Fruit fly (Drosophila melanogaster) whole organism, embryonic: ENCODE results near the gene CG1971.
A peak's percentile ranks its signal among the peaks of the same experiment; 100 is the strongest.

Experiments used
- BEAF-32 ChIP-seq: fragments of 200-800 bp; sonication (Bioruptor generic); optimal IDR thresholded peaks from 3 replicates; lab custom pipeline; 2017; ENCODE audit warnings: missing biosample characterization, missing genetic modification characterization, mild to moderate bottlenecking, moderate library complexity, missing genetic modification reagents
- Bteb2 ChIP-seq: fragments of 200-800 bp; sonication (Bioruptor generic); optimal IDR thresholded peaks from 2 replicates; lab custom pipeline; 2016; ENCODE audit warnings: missing biosample characterization, missing genetic modification characterization
- CG10431 ChIP-seq: fragments of 200-800 bp; sonication (Bioruptor generic); optimal IDR thresholded peaks from 3 replicates; lab custom pipeline; 2018; ENCODE audit warnings: missing biosample characterization, mild to moderate bottlenecking, missing genetic modification characterization
- CG13123 ChIP-seq: fragments of 200-800 bp; sonication (Bioruptor generic); optimal IDR thresholded peaks from 2 replicates; lab custom pipeline; 2016; ENCODE audit warnings: missing biosample characterization, missing genetic modification characterization
- CG15073 ChIP-seq: fragments of 200-800 bp; sonication (Bioruptor generic); optimal IDR thresholded peaks from 2 replicates; lab custom pipeline; 2016; ENCODE audit warnings: missing biosample characterization, missing genetic modification characterization
- CG15269 ChIP-seq: fragments of 200-800 bp; sonication (Bioruptor generic); optimal IDR thresholded peaks from 2 replicates; lab custom pipeline; 2018; ENCODE audit warnings: missing biosample characterization, mild to moderate bottlenecking, missing genetic modification characterization, moderate library complexity
- CG15514 ChIP-seq: fragments of 200-800 bp; sonication (Bioruptor generic); optimal IDR thresholded peaks from 3 replicates; lab custom pipeline; 2017; ENCODE audit warnings: missing biosample characterization, missing genetic modification characterization, mild to moderate bottlenecking, moderate library complexity, missing genetic modification reagents
- CG1647 ChIP-seq: fragments of 200-800 bp; sonication (Bioruptor generic); optimal IDR thresholded peaks from 3 replicates; lab custom pipeline; 2016; ENCODE audit warnings: missing biosample characterization, missing genetic modification characterization
- CG17328 ChIP-seq: fragments of 200-800 bp; sonication (Bioruptor generic); IDR thresholded peaks from 2 replicates; pipeline ENCODE4 v1.3.6; 2022; ENCODE audit warnings: missing biosample characterization, missing genetic modification characterization
- CG17568 ChIP-seq: fragments of 200-800 bp; sonication (Bioruptor generic); optimal IDR thresholded peaks from 2 replicates; lab custom pipeline; 2018; ENCODE audit warnings: missing biosample characterization, mild to moderate bottlenecking, missing genetic modification characterization, moderate library complexity
- CG17802 ChIP-seq: fragments of 200-800 bp; sonication (Bioruptor generic); optimal IDR thresholded peaks from 2 replicates; lab custom pipeline; 2018; ENCODE audit warnings: missing biosample characterization, mild to moderate bottlenecking, missing genetic modification characterization, moderate library complexity
- CG2202 ChIP-seq: fragments of 200-800 bp; sonication (Bioruptor generic); optimal IDR thresholded peaks from 2 replicates; lab custom pipeline; 2018; ENCODE audit warnings: missing biosample characterization, mild to moderate bottlenecking, missing genetic modification characterization
- CG31441 ChIP-seq: fragments of 200-800 bp; sonication (Bioruptor generic); IDR thresholded peaks from 2 replicates; pipeline ENCODE4 v1.3.6; 2022; ENCODE audit warnings: missing biosample characterization, missing genetic modification characterization
- CG32532 ChIP-seq: fragments of 200-800 bp; sonication (Bioruptor generic); IDR thresholded peaks from 2 replicates; pipeline ENCODE4 v1.3.6; 2022; ENCODE audit warnings: missing biosample characterization, missing genetic modification characterization
- CG4282 ChIP-seq: fragments of 200-800 bp; sonication (Bioruptor generic); optimal IDR thresholded peaks from 2 replicates; lab custom pipeline; 2016; ENCODE audit warnings: missing biosample characterization, missing genetic modification characterization
- CG4617 ChIP-seq: fragments of 200-800 bp; sonication (Bioruptor generic); optimal IDR thresholded peaks from 3 replicates; lab custom pipeline; 2016; ENCODE audit warnings: missing biosample characterization, missing genetic modification characterization, borderline replicate concordance
- CG5953 ChIP-seq: fragments of 200-800 bp; sonication (Bioruptor generic); IDR thresholded peaks from 2 replicates; pipeline ENCODE4 v1.3.6; 2022; ENCODE audit warnings: missing biosample characterization, missing genetic modification characterization
- CG6683 ChIP-seq: fragments of 200-800 bp; sonication (Bioruptor generic); optimal IDR thresholded peaks from 2 replicates; lab custom pipeline; 2017; ENCODE audit warnings: missing biosample characterization, mild to moderate bottlenecking, missing genetic modification characterization, missing genetic modification reagents
- CG6854 ChIP-seq: fragments of 200-800 bp; sonication (Bioruptor generic); optimal IDR thresholded peaks from 3 replicates; lab custom pipeline; 2017; ENCODE audit warnings: missing biosample characterization, mild to moderate bottlenecking, missing genetic modification characterization
- CG9817 ChIP-seq: fragments of 200-800 bp; sonication (Bioruptor generic); optimal IDR thresholded peaks from 2 replicates; lab custom pipeline; 2018; ENCODE audit warnings: missing biosample characterization, mild to moderate bottlenecking, missing genetic modification characterization, moderate library complexity
- Dip2 ChIP-seq: fragments of 200-800 bp; sonication (Bioruptor generic); IDR thresholded peaks from 2 replicates; pipeline ENCODE4 v1.3.6; 2022; ENCODE audit warnings: missing biosample characterization, missing genetic modification characterization
- Dp ChIP-seq: fragments of 200-800 bp; sonication (Bioruptor generic); optimal IDR thresholded peaks from 2 replicates; lab custom pipeline; 2018; ENCODE audit warnings: missing biosample characterization, mild to moderate bottlenecking, missing genetic modification characterization, moderate library complexity
- Ets65A ChIP-seq: fragments of 200-800 bp; sonication (Bioruptor generic); peaks from one replicate; lab custom pipeline; 2016; ENCODE audit warnings: missing biosample characterization, missing genetic modification characterization
- Gug ChIP-seq: fragments of 200-800 bp; sonication (Bioruptor generic); IDR thresholded peaks from 4 replicates; pipeline ENCODE4 v1.3.6; 2022; ENCODE audit warnings: missing biosample characterization, missing genetic modification characterization
- Pdp1 ChIP-seq, 2 experiments: fragments of 200-800 bp; sonication (Bioruptor generic); optimal IDR thresholded peaks; 3 replicates each; lab custom pipeline; 2016; ENCODE audit warnings: missing biosample characterization in 2 of 2, missing genetic modification characterization in 2 of 2, mild to moderate bottlenecking in 1 of 2, moderate library complexity in 1 of 2
- Six4 ChIP-seq: fragments of 200-800 bp; sonication (Bioruptor generic); optimal IDR thresholded peaks from 2 replicates; lab custom pipeline; 2016; ENCODE audit warnings: missing biosample characterization, missing genetic modification characterization
- Taf1 ChIP-seq: fragments of 200-800 bp; sonication (Bioruptor generic); IDR thresholded peaks from 2 replicates; pipeline ENCODE4 v1.3.6; 2022; ENCODE audit warnings: missing biosample characterization, missing genetic modification characterization
- bcd ChIP-seq: fragments of 200-800 bp; sonication (Bioruptor generic); optimal IDR thresholded peaks from 2 replicates; lab custom pipeline; 2017; ENCODE audit warnings: missing biosample characterization, mild to moderate bottlenecking, missing genetic modification characterization
- bigmax ChIP-seq: fragments of 200-800 bp; sonication (Bioruptor generic); optimal IDR thresholded peaks from 2 replicates; lab custom pipeline; 2018; ENCODE audit warnings: missing biosample characterization, mild to moderate bottlenecking, missing genetic modification characterization
- br ChIP-seq: fragments of >200 bp; optimal IDR thresholded peaks from 2 replicates; lab custom pipeline; 2017
- chinmo ChIP-seq: fragments of 200-800 bp; sonication (Bioruptor generic); IDR thresholded peaks from 4 replicates; pipeline ENCODE4 v1.3.6; 2022; ENCODE audit warnings: missing biosample characterization, missing genetic modification characterization; ENCODE audit not compliant: partially characterized antibody
- crol ChIP-seq: fragments of 200-800 bp; sonication (Bioruptor generic); IDR thresholded peaks from 2 replicates; pipeline ENCODE4 v1.3.6; 2022; ENCODE audit warnings: missing biosample characterization, missing genetic modification characterization
- danr ChIP-seq: fragments of 200-800 bp; sonication (Bioruptor generic); IDR thresholded peaks from 2 replicates; pipeline ENCODE4 v1.3.6; 2022; ENCODE audit warnings: missing biosample characterization, missing genetic modification characterization
- dati ChIP-seq: fragments of 200-800 bp; sonication (Bioruptor generic); IDR thresholded peaks from 2 replicates; pipeline ENCODE4 v1.3.6; 2022; ENCODE audit warnings: missing biosample characterization, missing genetic modification characterization
- dimm ChIP-seq: fragments of 200-800 bp; sonication (Bioruptor generic); IDR thresholded peaks from 2 replicates; pipeline ENCODE4 v1.3.6; 2022; ENCODE audit warnings: missing biosample characterization, missing genetic modification characterization
- dm ChIP-seq: fragments of 200-800 bp; sonication (Bioruptor generic); optimal IDR thresholded peaks from 3 replicates; lab custom pipeline; 2016; ENCODE audit warnings: missing biosample characterization, missing genetic modification characterization
- grau ChIP-seq: fragments of 200-800 bp; optimal IDR thresholded peaks from 3 replicates; lab custom pipeline; 2019; ENCODE audit warnings: missing biosample characterization, mild to moderate bottlenecking, missing genetic modification characterization, moderate library complexity
- gro ChIP-seq: fragments of 200-800 bp; sonication (Bioruptor generic); optimal IDR thresholded peaks from 2 replicates; lab custom pipeline; 2016; ENCODE audit warnings: missing biosample characterization, missing genetic modification characterization
- gsb-n ChIP-seq: fragments of 200-800 bp; sonication (Bioruptor generic); optimal IDR thresholded peaks from 3 replicates; lab custom pipeline; 2018; ENCODE audit warnings: missing biosample characterization, mild to moderate bottlenecking, missing genetic modification characterization
- inv ChIP-seq: fragments of 200-800 bp; sonication (Bioruptor generic); IDR thresholded peaks from 2 replicates; pipeline ENCODE4 v1.3.6; 2022; ENCODE audit warnings: missing biosample characterization, missing genetic modification characterization; ENCODE audit not compliant: partially characterized antibody
- maf-S ChIP-seq: fragments of 200-800 bp; sonication (Bioruptor generic); optimal IDR thresholded peaks from 2 replicates; lab custom pipeline; 2016; ENCODE audit warnings: missing biosample characterization, missing genetic modification characterization
- nerfin-1 ChIP-seq: fragments of 200-800 bp; sonication (Bioruptor generic); optimal IDR thresholded peaks from 3 replicates; lab custom pipeline; 2019; ENCODE audit warnings: missing biosample characterization, mild to moderate bottlenecking, missing genetic modification characterization, moderate library complexity
- nerfin-2 ChIP-seq: fragments of 200-800 bp; sonication (Bioruptor generic); IDR thresholded peaks from 2 replicates; pipeline ENCODE4 v1.3.6; 2022; ENCODE audit warnings: missing biosample characterization, missing genetic modification characterization; ENCODE audit not compliant: partially characterized antibody
- p53 ChIP-seq: fragments of 200-800 bp; sonication (Bioruptor generic); optimal IDR thresholded peaks from 2 replicates; lab custom pipeline; 2016; ENCODE audit warnings: missing biosample characterization, missing genetic modification characterization
- phol ChIP-seq: fragments of 200-800 bp; sonication (Bioruptor generic); optimal IDR thresholded peaks from 3 replicates; lab custom pipeline; 2018; ENCODE audit warnings: missing biosample characterization, mild to moderate bottlenecking, missing genetic modification characterization, moderate library complexity
- shn ChIP-seq: fragments of 200-800 bp; sonication (Bioruptor generic); optimal IDR thresholded peaks from 3 replicates; lab custom pipeline; 2016; ENCODE audit warnings: missing biosample characterization, missing genetic modification characterization
- sr ChIP-seq: fragments of 200-800 bp; sonication (Bioruptor generic); IDR thresholded peaks from 3 replicates; pipeline ENCODE4 v1.3.6; 2022; ENCODE audit warnings: missing biosample characterization, missing genetic modification characterization
- tap ChIP-seq: fragments of 200-800 bp; optimal IDR thresholded peaks from 3 replicates; lab custom pipeline; 2019; ENCODE audit warnings: missing biosample characterization, mild to moderate bottlenecking, missing genetic modification characterization, moderate library complexity
- trem ChIP-seq: fragments of 200-800 bp; optimal IDR thresholded peaks from 3 replicates; lab custom pipeline; 2019; ENCODE audit warnings: missing biosample characterization, mild to moderate bottlenecking, missing genetic modification characterization, moderate library complexity
- zfh1 ChIP-seq: fragments of 200-800 bp; sonication (Bioruptor generic); IDR thresholded peaks from 3 replicates; pipeline ENCODE4 v1.3.6; 2022; ENCODE audit warnings: missing biosample characterization, missing genetic modification characterization

Gene CG1971

DNA sequence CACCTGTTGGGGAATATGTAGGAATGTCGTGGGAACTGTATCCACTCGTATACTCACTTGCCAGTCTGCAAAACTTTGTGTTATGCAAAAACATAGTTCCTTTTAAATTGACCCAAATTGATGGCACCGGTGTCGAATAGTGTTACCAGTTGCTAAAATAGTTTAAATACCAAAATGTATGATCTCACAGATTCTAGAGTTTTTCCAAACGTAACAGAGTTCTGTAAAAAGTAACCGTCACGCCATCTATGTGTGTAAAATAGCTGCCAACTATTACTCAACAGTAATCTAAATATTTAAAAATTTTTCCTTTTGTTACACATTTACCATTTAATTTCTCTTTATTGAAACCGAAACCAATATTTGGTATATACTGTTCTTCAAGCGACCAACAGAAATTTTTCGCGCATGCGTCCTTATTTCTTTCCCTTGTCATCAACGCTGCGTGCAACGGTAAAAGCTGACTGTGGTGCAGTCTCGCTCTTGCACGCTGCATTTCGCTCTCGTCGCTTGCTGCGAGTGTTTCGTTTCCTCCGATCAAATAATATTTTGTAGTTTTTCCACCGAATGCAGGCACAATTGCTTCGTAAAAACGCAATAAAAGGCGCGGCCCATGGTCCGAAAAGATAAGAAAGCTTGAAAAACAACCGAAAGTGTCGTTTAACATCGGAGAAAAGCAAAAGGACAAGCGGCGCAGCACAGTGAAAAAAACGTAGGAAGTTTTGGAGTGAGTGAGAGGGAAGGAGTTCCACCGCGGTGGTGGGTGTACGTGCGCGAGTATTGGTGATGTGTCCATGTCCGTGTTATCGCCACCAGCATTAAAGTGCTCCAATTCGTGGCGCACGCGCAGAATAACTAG is 7.1 kb downstream of the CG1971 start, which contains the start of the genes FeCH and RhoGAP100F (continued):
- no peak for TF ChIP-seq dimm (GFP tag; lab: Robert Waterston, UW)
- TF ChIP-seq CG10431 (GFP tag; lab: Kevin White, UChicago): no peak
- no peak for TF ChIP-seq Taf1 (GFP tag; lab: Robert Waterston, UW)
- no peak for TF ChIP-seq zfh1 (GFP tag; lab: Robert Waterston, UW)
- no peak for TF ChIP-seq CG5953
- no peak for TF ChIP-seq dm (GFP tag; lab: Kevin White, UChicago)
- TF ChIP-seq CG17802 (tag; lab: Kevin White, UChicago): no peak
- peak; percentile 6 for TF ChIP-seq CG4617
- TF ChIP-seq CG13123 (GFP tag; lab: Kevin White, UChicago): no peak
- peak; percentile 24 for TF ChIP-seq BEAF-32 (GFP tag; lab: Kevin White, UChicago)
- no peak for TF ChIP-seq crol
- TF ChIP-seq gsb-n (tag; lab: Kevin White, UChicago): no peak
- TF ChIP-seq CG15073 (GFP tag; lab: Kevin White, UChicago): no peak
- TF ChIP-seq Ets65A (GFP tag; lab: Kevin White, UChicago): peak; percentile 29
- peak in 1 of 2 experiments; percentile 96 for TF ChIP-seq Pdp1 (GFP tag; optimal IDR thresholded peaks at IDR 0.05; lab: Kevin White, UChicago)
- no peak for TF ChIP-seq CG31441
- TF ChIP-seq dati (GFP tag; lab: Robert Waterston, UW): no peak
- no peak for TF ChIP-seq p53
- no peak for TF ChIP-seq sr (GFP tag; lab: Robert Waterston, UW)
- no peak for TF ChIP-seq grau (tag; lab: Kevin White, UChicago)
- TF ChIP-seq danr (GFP tag; lab: Robert Waterston, UW): no peak
- TF ChIP-seq bigmax: no peak
- peak; percentile 87 for TF ChIP-seq Dip2 (GFP tag; lab: Robert Waterston, UW)
- TF ChIP-seq CG17568: no peak
- no peak for TF ChIP-seq CG17328 (GFP tag; lab: Robert Waterston, UW)
- no peak for TF ChIP-seq phol
- TF ChIP-seq CG6683 (GFP tag; lab: Kevin White, UChicago): no peak
- TF ChIP-seq Dp: peak; percentile 51
- no peak for TF ChIP-seq Bteb2 (GFP tag; lab: Kevin White, UChicago)
- TF ChIP-seq CG1647: no peak
- peak; percentile 32 for TF ChIP-seq CG15514 (GFP tag; lab: Kevin White, UChicago)
- no peak for TF ChIP-seq CG4282 (GFP tag; lab: Kevin White, UChicago)
- TF ChIP-seq inv (GFP tag; lab: Robert Waterston, UW): no peak
- no peak for TF ChIP-seq CG15269
- no peak for TF ChIP-seq Gug (GFP tag; lab: Robert Waterston, UW)
- peak; percentile 73; the same call in 1 of the 4 replicates for TF ChIP-seq chinmo (GFP tag; lab: Robert Waterston, UW)
- TF ChIP-seq CG6854 (GFP tag; lab: Kevin White, UChicago): no peak
- no peak for TF ChIP-seq maf-S
- TF ChIP-seq nerfin-1 (tag; lab: Kevin White, UChicago): no peak
- no peak for TF ChIP-seq CG2202 (tag; lab: Kevin White, UChicago)
- no peak for TF ChIP-seq br (lab: Kevin White, UChicago)
- no peak for TF ChIP-seq tap (tag; lab: Kevin White, UChicago)
- TF ChIP-seq Six4 (GFP tag; lab: Kevin White, UChicago): no peak
- no peak for TF ChIP-seq gro (GFP tag; lab: Kevin White, UChicago)
- TF ChIP-seq CG9817 (tag; lab: Kevin White, UChicago): no peak
- peak; percentile 43 for TF ChIP-seq trem
- TF ChIP-seq bcd (GFP tag; lab: Kevin White, UChicago): no peak
- no peak for TF ChIP-seq shn (GFP tag; lab: Kevin White, UChicago)
- TF ChIP-seq nerfin-2 (GFP tag; lab: Robert Waterston, UW): no peak
- no peak for TF ChIP-seq CG32532 (GFP tag; lab: Robert Waterston, UW)
